Worm (Caenorhabditis elegans): ENCODE data around the gene C42D4.19.

DNA sequence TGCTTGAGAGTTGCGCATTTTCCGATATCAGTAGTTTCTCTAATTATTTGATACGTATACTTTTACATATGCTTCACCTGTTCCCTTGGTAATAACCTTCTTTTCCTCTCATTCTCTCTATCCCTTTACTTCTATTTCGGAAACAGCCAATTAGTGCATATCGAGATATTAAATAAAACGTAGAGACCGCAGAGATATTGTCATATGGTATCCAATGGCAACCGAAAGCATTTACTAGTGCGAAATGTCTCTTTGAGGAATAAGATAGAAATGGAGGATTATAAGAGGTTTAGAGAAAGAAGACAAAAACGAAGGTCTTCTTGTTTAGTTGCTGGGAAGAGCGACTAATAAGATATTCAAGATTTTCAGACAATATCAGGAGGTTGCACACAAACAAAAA is 19.1 kb upstream of the C42D4.19 start, which contains the start of gene maph-9:
- TF ChIP-seq nhr-237 (tag; optimal IDR thresholded peaks at IDR 0.05) (no peak), nhr-12 (tag; optimal IDR thresholded peaks at IDR 0.05) (no peak), egl-27 (tag; optimal IDR thresholded peaks at IDR 0.05) (no peak), fkh-10 (GFP tag; optimal IDR thresholded peaks at IDR 0.05) (no peak), nhr-77 (tag; optimal IDR thresholded peaks at IDR 0.05) (no peak), lin-15B (tag; optimal IDR thresholded peaks at IDR 0.05) (no peak), unc-62 (GFP tag; optimal IDR thresholded peaks at IDR 0.05) (no peak), nhr-43 (tag; optimal IDR thresholded peaks at IDR 0.05; ENCODE audit: poor library complexity, severe bottlenecking) (no peak), jun-1 (tag; optimal IDR thresholded peaks at IDR 0.05) (no peak), ama-1 (optimal IDR thresholded peaks at IDR 0.05) (no peak), nhr-11 (tag; optimal IDR thresholded peaks at IDR 0.05) (no peak), mdl-1 (tag; optimal IDR thresholded peaks at IDR 0.05) (no peak)

Measured in whole organism, L3 larva.